Fruit fly (Drosophila melanogaster): Measurements from ENCODE around the gene CG11417.
A peak's percentile ranks its signal among the peaks of the same experiment; 100 is the strongest.

CG11417 gene

dm6 chrX:1322214-1322613 is 31.6 kb upstream of the CG11417 start, which contains the start of gene DAAM (continued):
- TF ChIP-seq HmgZ (tag; optimal IDR thresholded peaks at IDR 0.05) (peak; percentile 85), CG5953 (GFP tag; IDR thresholded peaks at IDR 0.05) (no peak), cwo (GFP tag; optimal IDR thresholded peaks at IDR 0.05) (peak; percentile 18), Six4 (GFP tag; optimal IDR thresholded peaks at IDR 0.05) (no peak), trh (GFP tag; optimal IDR thresholded peaks at IDR 0.05) (no peak), pan (optimal IDR thresholded peaks at IDR 0.05) (no peak), pan (GFP tag; optimal IDR thresholded peaks at IDR 0.05 in 1 of 2, IDR thresholded peaks at IDR 0.05 in 1 of 2) (no peak), zf30C (GFP tag; optimal IDR thresholded peaks at IDR 0.05) (no peak), Hey (tag; optimal IDR thresholded peaks at IDR 0.05) (peak; percentile 38), tgo (GFP tag; IDR thresholded peaks at IDR 0.05) (no peak), CG18619 (GFP tag; optimal IDR thresholded peaks at IDR 0.05) (peak; percentile 48), pnt (GFP tag; optimal IDR thresholded peaks at IDR 0.05) (no peak), CG3847 (GFP tag; IDR thresholded peaks at IDR 0.05) (peak; percentile 97), Med (GFP tag) (peak; percentile 95), gem (tag; optimal IDR thresholded peaks at IDR 0.05) (no peak), CG2129 (GFP tag; IDR thresholded peaks at IDR 0.05; ENCODE audit: partially characterized antibody) (no peak), ken (GFP tag; IDR thresholded peaks at IDR 0.05) (peak; percentile 63; the same call in 2 of the 3 replicates), Nf-YB (GFP tag; optimal IDR thresholded peaks at IDR 0.05) (peak; percentile 42), YL-1 (GFP tag; optimal IDR thresholded peaks at IDR 0.05) (peak; percentile 13), vfl (GFP tag; optimal IDR thresholded peaks at IDR 0.05) (peak; percentile 45), MBD-R2 (GFP tag; IDR thresholded peaks at IDR 0.05) (peak; percentile 84), mam (GFP tag; optimal IDR thresholded peaks at IDR 0.05) (peak; percentile 1), trem (tag; optimal IDR thresholded peaks at IDR 0.05) (peak; percentile 62), sisA (GFP tag; IDR thresholded peaks at IDR 0.05) (no peak), C15 (GFP tag; IDR thresholded peaks at IDR 0.05) (no peak), Dll (GFP tag; IDR thresholded peaks at IDR 0.05; ENCODE audit: partially characterized antibody) (0 out of 4 replicates have a peak, but pooled peaks have one; percentile 26), CG12071 (GFP tag; optimal IDR thresholded peaks at IDR 0.05) (no peak), NC2α (GFP tag; optimal IDR thresholded peaks at IDR 0.05) (no peak), CG8281 (tag; optimal IDR thresholded peaks at IDR 0.05) (no peak), BEAF-32 (GFP tag; optimal IDR thresholded peaks at IDR 0.05) (peak; percentile 56), CG31365 (tag; optimal IDR thresholded peaks at IDR 0.05) (peak; percentile 30), ranshi (GFP tag; IDR thresholded peaks at IDR 0.05) (no peak), CG15011 (GFP tag; optimal IDR thresholded peaks at IDR 0.05) (no peak), Deaf1 (tag; optimal IDR thresholded peaks at IDR 0.05) (peak; percentile 43), B-H2 (GFP tag; optimal IDR thresholded peaks at IDR 0.05) (no peak), Ets97D (GFP tag; optimal IDR thresholded peaks at IDR 0.05) (peak; percentile 97), CG6765 (GFP tag; optimal IDR thresholded peaks at IDR 0.05) (no peak), dysf (GFP tag; IDR thresholded peaks at IDR 0.05) (peak; percentile 68; the same call in 2 of the 3 replicates), ERR (GFP tag; optimal IDR thresholded peaks at IDR 0.05) (no peak), Dad (GFP tag; optimal IDR thresholded peaks at IDR 0.05) (peak; percentile 24), CG34224 (GFP tag; IDR thresholded peaks at IDR 0.05; ENCODE audit: partially characterized antibody) (no peak), dan (GFP tag; IDR thresholded peaks at IDR 0.05) (no peak), CG11560 (tag; IDR thresholded peaks at IDR 0.05) (peak; percentile 54; the same call in 1 of the 3 replicates), Sox102F (GFP tag; optimal IDR thresholded peaks at IDR 0.05) (no peak), pfk (GFP tag; optimal IDR thresholded peaks at IDR 0.05) (no peak), Kr (GFP tag; optimal IDR thresholded peaks at IDR 0.05) (no peak), disco-r (GFP tag; optimal IDR thresholded peaks at IDR 0.05) (peak; percentile 7), CG10654 (GFP tag; optimal IDR thresholded peaks at IDR 0.05) (no peak), CG12659 (GFP tag; optimal IDR thresholded peaks at IDR 0.05) (peak; percentile 84), HHEX (GFP tag; optimal IDR thresholded peaks at IDR 0.05) (peak; percentile 50), CG42726 (GFP tag; IDR thresholded peaks at IDR 0.05; ENCODE audit: partially characterized antibody) (peak; percentile 52; the same call in 1 of the 2 replicates)
